Worm (Caenorhabditis elegans): Measurements from ENCODE around the gene duxl-1.

- TF ChIP-seq K02D7.2 (tag; optimal IDR thresholded peaks at IDR 0.05) (no peak), fkh-10 (GFP tag; optimal IDR thresholded peaks at IDR 0.05) (no peak)
Measured at ce11 chrII:1653397-1653796, 10.1 kb upstream of the duxl-1 start, which contains the start of gene fbxb-15.
